Worm (Caenorhabditis elegans) whole organism, L1 larva: Measurements from ENCODE around the gene dkf-2.

Experiments
- C04F5.9 ChIP-seq: sonication (generic microtip); optimal IDR thresholded peaks from 2 replicates; lab custom pipeline; 2016; ENCODE audit warnings: missing genetic modification characterization, missing compliant biosample characterization
- C16A3.4 ChIP-seq: fragments of 150-350 bp; optimal IDR thresholded peaks from 2 replicates; lab custom pipeline; 2014; ENCODE audit warnings: missing biosample characterization, missing genetic modification characterization
- F16B12.6 ChIP-seq: fragments of 150-350 bp; optimal IDR thresholded peaks from 2 replicates; lab custom pipeline; 2014; ENCODE audit warnings: missing biosample characterization, missing genetic modification characterization
- aha-1 ChIP-seq: fragments of 150-350 bp; optimal IDR thresholded peaks from 2 replicates; lab custom pipeline; 2014; ENCODE audit warnings: missing biosample characterization, missing genetic modification characterization
- aly-2 ChIP-seq: fragments of 150-350 bp; optimal IDR thresholded peaks from 2 replicates; lab custom pipeline; 2014; ENCODE audit warnings: missing biosample characterization, missing genetic modification characterization
- ceh-8 ChIP-seq: fragments of 200-800 bp; sonication (Bioruptor generic); optimal IDR thresholded peaks from 2 replicates; lab custom pipeline; 2018; ENCODE audit warnings: mild to moderate bottlenecking, missing genetic modification characterization, moderate library complexity, missing compliant biosample characterization
- ceh-88 ChIP-seq: fragments of 200-800 bp; sonication (Bioruptor generic); IDR thresholded peaks from 2 replicates; pipeline ENCODE4 v1.3.6; 2022; ENCODE audit warnings: missing genetic modification characterization, missing compliant biosample characterization
- dpl-1 ChIP-seq, 3 experiments: fragments of 150-350 bp in 2 of 3; sonication (generic microtip) in 1 of 3; optimal IDR thresholded peaks; 2 replicates each; lab custom pipeline; 2014 to 2017; ENCODE audit warnings: missing biosample characterization in 3 of 3, missing genetic modification characterization in 3 of 3, missing genetic modification reagents in 3 of 3
- dsc-1 ChIP-seq: sonication (generic microtip); optimal IDR thresholded peaks from 2 replicates; lab custom pipeline; 2016; ENCODE audit warnings: mild to moderate bottlenecking, missing genetic modification characterization, missing compliant biosample characterization
- efl-1 ChIP-seq, 4 experiments: fragments of 150-350 bp; optimal IDR thresholded peaks in 3 of 4; peaks in 1 of 4; 1 replicate in 1 of 4; 2 replicates in 3 of 4; lab custom pipeline; 2014; ENCODE audit warnings: missing biosample characterization in 2 of 4, missing genetic modification characterization in 2 of 4, missing genetic modification reagents in 2 of 4
- efl-3 ChIP-seq: fragments of 200-800 bp; sonication (Bioruptor generic); optimal IDR thresholded peaks from 2 replicates; lab custom pipeline; 2018; ENCODE audit warnings: mild to moderate bottlenecking, missing genetic modification characterization, missing compliant biosample characterization
- egl-13 ChIP-seq: sonication (generic microtip); optimal IDR thresholded peaks from 2 replicates; lab custom pipeline; 2016; ENCODE audit warnings: missing genotype, missing genetic modification reagents, missing genetic modification characterization, missing compliant biosample characterization
- egl-27 ChIP-seq, 2 experiments: fragments of 150-350 bp in 1 of 2; sonication (generic microtip); optimal IDR thresholded peaks; 3 replicates each; lab custom pipeline; 2017 to 2018; ENCODE audit warnings: missing biosample characterization in 2 of 2, missing genetic modification characterization in 2 of 2, missing genetic modification reagents in 2 of 2
- elt-2 ChIP-seq: sonication (generic microtip); optimal IDR thresholded peaks from 2 replicates; lab custom pipeline; 2016; ENCODE audit warnings: missing genetic modification characterization, mild to moderate bottlenecking, inconsistent platforms, missing compliant biosample characterization, missing genetic modification reagents
- elt-3 ChIP-seq, 6 experiments: fragments of 150-350 bp in 1 of 6; sonication (generic microtip); optimal IDR thresholded peaks; 2 replicates each; lab custom pipeline; 2017 to 2018; ENCODE audit warnings: missing biosample characterization in 6 of 6, missing genetic modification characterization in 6 of 6, inconsistent platforms in 1 of 6
- ets-5 ChIP-seq: fragments of 200-800 bp; sonication (Bioruptor generic); IDR thresholded peaks from 2 replicates; pipeline ENCODE4 v1.3.6; 2022; ENCODE audit warnings: missing genetic modification characterization, missing compliant biosample characterization
- fkh-4 ChIP-seq: sonication (generic microtip); optimal IDR thresholded peaks from 2 replicates; lab custom pipeline; 2016; ENCODE audit warnings: missing compliant biosample characterization, missing genetic modification characterization, borderline replicate concordance
- fkh-8 ChIP-seq: sonication (generic microtip); optimal IDR thresholded peaks from 2 replicates; lab custom pipeline; 2016; ENCODE audit warnings: mild to moderate bottlenecking, missing genetic modification characterization, missing compliant biosample characterization
- grh-1 ChIP-seq: fragments of 200-800 bp; sonication (Bioruptor generic); IDR thresholded peaks from 2 replicates; pipeline ENCODE4 v1.3.6; 2022; ENCODE audit warnings: missing genetic modification reagents, missing genetic modification characterization, missing compliant biosample characterization
- hlh-17 ChIP-seq: fragments of 200-800 bp; sonication (Bioruptor generic); optimal IDR thresholded peaks from 2 replicates; lab custom pipeline; 2018; ENCODE audit warnings: missing genetic modification characterization, mild to moderate bottlenecking, missing compliant biosample characterization, moderate library complexity, borderline replicate concordance
- irx-1 ChIP-seq: sonication (generic microtip); optimal IDR thresholded peaks from 2 replicates; lab custom pipeline; 2016; ENCODE audit warnings: missing genetic modification characterization, missing compliant biosample characterization
- isw-1 ChIP-seq: fragments of 200-800 bp; sonication (Bioruptor generic); IDR thresholded peaks from 2 replicates; pipeline ENCODE4 v1.3.6; 2022; ENCODE audit warnings: missing genetic modification characterization, missing compliant biosample characterization
- lin-14 ChIP-seq: fragments of 200-800 bp; sonication (Bioruptor generic); optimal IDR thresholded peaks from 2 replicates; lab custom pipeline; 2018; ENCODE audit warnings: mild to moderate bottlenecking, missing genetic modification characterization, moderate library complexity, missing compliant biosample characterization
- lin-15B ChIP-seq: fragments of 150-350 bp; sonication (generic microtip); optimal IDR thresholded peaks from 3 replicates; lab custom pipeline; 2014; ENCODE audit warnings: missing biosample characterization, missing genetic modification characterization
- lin-35 ChIP-seq, 2 experiments: fragments of 150-350 bp; optimal IDR thresholded peaks; 2 replicates each; lab custom pipeline; 2014; ENCODE audit warnings: missing biosample characterization in 2 of 2, missing genetic modification characterization in 2 of 2, missing genetic modification reagents in 2 of 2
- lir-3 ChIP-seq: sonication (generic microtip); optimal IDR thresholded peaks from 2 replicates; lab custom pipeline; 2016; ENCODE audit warnings: mild to moderate bottlenecking, missing genetic modification characterization, moderate library complexity, missing compliant biosample characterization; ENCODE audit not compliant: poor library complexity
- nhr-11 ChIP-seq: fragments of 150-350 bp; optimal IDR thresholded peaks from 2 replicates; lab custom pipeline; 2014; ENCODE audit warnings: missing biosample characterization, missing genetic modification characterization
- nhr-12 ChIP-seq: sonication (generic microtip); optimal IDR thresholded peaks from 2 replicates; lab custom pipeline; 2017; ENCODE audit warnings: missing biosample characterization, missing genetic modification characterization
- nhr-20 ChIP-seq: sonication (generic microtip); optimal IDR thresholded peaks from 2 replicates; lab custom pipeline; 2016; ENCODE audit warnings: mild to moderate bottlenecking, missing genetic modification characterization, missing compliant biosample characterization
- nhr-76 ChIP-seq: sonication (generic microtip); optimal IDR thresholded peaks from 2 replicates; lab custom pipeline; 2017; ENCODE audit warnings: missing biosample characterization, missing genetic modification characterization
- nhr-84 ChIP-seq: sonication (generic microtip); optimal IDR thresholded peaks from 2 replicates; lab custom pipeline; 2017; ENCODE audit warnings: missing biosample characterization, missing genetic modification characterization
- pax-3 ChIP-seq: fragments of 200-800 bp; sonication (Bioruptor generic); optimal IDR thresholded peaks from 2 replicates; lab custom pipeline; 2018; ENCODE audit warnings: mild to moderate bottlenecking, missing genetic modification characterization, moderate library complexity, missing compliant biosample characterization
- pqm-1 ChIP-seq: sonication (generic microtip); optimal IDR thresholded peaks from 3 replicates; lab custom pipeline; 2017; ENCODE audit warnings: missing biosample characterization, missing genetic modification characterization
- rnt-1 ChIP-seq: sonication (generic microtip); optimal IDR thresholded peaks from 2 replicates; lab custom pipeline; 2016; ENCODE audit warnings: mild to moderate bottlenecking, missing genetic modification characterization, moderate library complexity, missing compliant biosample characterization
- sox-4 ChIP-seq: sonication (generic microtip); optimal IDR thresholded peaks from 2 replicates; lab custom pipeline; 2016; ENCODE audit warnings: missing genetic modification characterization, missing compliant biosample characterization
- sptf-1 ChIP-seq: fragments of 150-350 bp; optimal IDR thresholded peaks from 2 replicates; lab custom pipeline; 2014; ENCODE audit warnings: missing biosample characterization, missing genetic modification characterization
- swsn-7 ChIP-seq: sonication (generic microtip); optimal IDR thresholded peaks from 2 replicates; lab custom pipeline; 2016; ENCODE audit warnings: missing genetic modification characterization, missing compliant biosample characterization
- tlp-1 ChIP-seq: fragments of 150-350 bp; optimal IDR thresholded peaks from 2 replicates; lab custom pipeline; 2014; ENCODE audit warnings: missing biosample characterization, missing genetic modification characterization
- unc-130 ChIP-seq: fragments of 150-350 bp; optimal IDR thresholded peaks from 2 replicates; lab custom pipeline; 2017; ENCODE audit warnings: missing biosample characterization, missing genetic modification characterization, inconsistent platforms
- ztf-11 ChIP-seq, 2 experiments: sonication (generic microtip); optimal IDR thresholded peaks; 2 replicates each; lab custom pipeline; 2016 to 2017; ENCODE audit warnings: missing genetic modification characterization in 2 of 2, missing biosample characterization in 1 of 2, missing compliant biosample characterization in 1 of 2

The dkf-2 gene

ce11 chrV:16786012-16786411 lies 38.6 kb downstream of the dkf-2 start:
- TF ChIP-seq efl-1 (optimal IDR thresholded peaks at IDR 0.05; lab: Kevin White, UChicago) (no peak), efl-1 (GFP tag; optimal IDR thresholded peaks at IDR 0.05 in 1 of 2; lab: Kevin White, UChicago) (peak in 1 of 2 experiments; percentile 62), aha-1 (tag; lab: Kevin White, UChicago) (no peak), sptf-1 (tag; lab: Kevin White, UChicago) (no peak)
- TF ChIP-seq, all 84 proteins: peak for 1

- TF ChIP-seq nhr-20 (no peak), nhr-76 (tag; lab: Kevin White, UChicago) (no peak), efl-3 (GFP tag; lab: Kevin White, UChicago) (no peak), aly-2 (tag; lab: Kevin White, UChicago) (no peak), C16A3.4 (no peak), unc-130 (no peak), dpl-1 (GFP tag; optimal IDR thresholded peaks at IDR 0.05; lab: Kevin White, UChicago) (no peak), lin-35 (GFP tag; optimal IDR thresholded peaks at IDR 0.05; lab: Kevin White, UChicago) (no peak), rnt-1 (tag; lab: Kevin White, UChicago) (no peak), ceh-88 (no peak)
- TF ChIP-seq, all 84 proteins: peak for 0
Observed at ce11 chrV:16788967-16789366, 41.5 kb downstream of the dkf-2 start, which contains the start of gene immt-2. Gene immt-2 (plus strand): TSS chrV:16789267.

- no peak for TF ChIP-seq fkh-8
- no peak for TF ChIP-seq ceh-88
- no peak for TF ChIP-seq pqm-1
- no peak for TF ChIP-seq grh-1 (GFP tag; lab: Robert Waterston, UW)
- no peak for TF ChIP-seq nhr-12 (tag; lab: Kevin White, UChicago)
- TF ChIP-seq ets-5: no peak
Observed at ce11 chrV:16792717-16793116, 45.3 kb downstream of the dkf-2 start.

- TF ChIP-seq efl-1 (optimal IDR thresholded peaks at IDR 0.05; lab: Kevin White, UChicago) (peak in 1 of 2 experiments; percentile 74), efl-1 (GFP tag; optimal IDR thresholded peaks at IDR 0.05 in 1 of 2; lab: Kevin White, UChicago) (no peak), elt-2 (tag; lab: Kevin White, UChicago) (no peak)
Observed at ce11 chrV:16793312-16793711, 45.9 kb downstream of the dkf-2 start.

ce11 chrV:16794079-16794478 lies 46.7 kb downstream of the dkf-2 start:
- no peak for TF ChIP-seq grh-1 (GFP tag; lab: Robert Waterston, UW)
- no peak for TF ChIP-seq lir-3
- TF ChIP-seq pax-3 (tag; lab: Kevin White, UChicago): no peak
- no peak for TF ChIP-seq efl-1 (optimal IDR thresholded peaks at IDR 0.05; lab: Kevin White, UChicago)
- peak in 1 of 2 experiments; percentile 38 for TF ChIP-seq efl-1 (GFP tag; optimal IDR thresholded peaks at IDR 0.05 in 1 of 2; lab: Kevin White, UChicago)
- TF ChIP-seq tlp-1 (tag; lab: Kevin White, UChicago): no peak
- no peak for TF ChIP-seq swsn-7 (tag; lab: Kevin White, UChicago)

ce11 chrV:16794828-16795354 lies 47.5 kb downstream of the dkf-2 start, which contains the start of the genes ctps-1 and pus-1:
Gene ctps-1 (plus strand): TSS chrV:16794878.
Gene pus-1 (minus strand): TSS chrV:16794952.
- TF ChIP-seq irx-1: peak; percentile 73
- TF ChIP-seq fkh-8: no peak
- no peak for TF ChIP-seq ets-5
- TF ChIP-seq egl-27 (tag; optimal IDR thresholded peaks at IDR 0.05; lab: Kevin White, UChicago): no peak
- TF ChIP-seq lin-14 (GFP tag; lab: Kevin White, UChicago): peak; percentile 67
- TF ChIP-seq F16B12.6 (tag; lab: Kevin White, UChicago): peak; percentile 27
- TF ChIP-seq isw-1: peak; percentile 60
- peak; percentile 36 for TF ChIP-seq lin-15B (tag; lab: Kevin White, UChicago)
- TF ChIP-seq pax-3 (tag; lab: Kevin White, UChicago): no peak
- TF ChIP-seq nhr-84 (tag; lab: Kevin White, UChicago): no peak
- TF ChIP-seq ceh-8 (GFP tag; lab: Kevin White, UChicago): no peak
- TF ChIP-seq sox-4 (tag; lab: Kevin White, UChicago): no peak
- peak; percentile 53 for TF ChIP-seq unc-130
- no peak for TF ChIP-seq ceh-88
- TF ChIP-seq elt-3 (tag; optimal IDR thresholded peaks at IDR 0.05; lab: Kevin White, UChicago): peak in 1 of 6 experiments; percentile 79
- TF ChIP-seq fkh-4 (tag; lab: Kevin White, UChicago): no peak
- TF ChIP-seq nhr-20: peak; percentile 74
- TF ChIP-seq lin-35 (GFP tag; optimal IDR thresholded peaks at IDR 0.05; lab: Kevin White, UChicago): peak; percentile 78 to 83
- peak in 1 of 2 experiments; percentile 19 for TF ChIP-seq ztf-11 (tag; optimal IDR thresholded peaks at IDR 0.05; lab: Kevin White, UChicago)
- TF ChIP-seq aly-2 (tag; lab: Kevin White, UChicago): peak; percentile 40
- no peak for TF ChIP-seq hlh-17 (GFP tag; lab: Kevin White, UChicago)
- peak; percentile 72 for TF ChIP-seq dsc-1 (tag; lab: Kevin White, UChicago)
- TF ChIP-seq C04F5.9 (tag; lab: Kevin White, UChicago): no peak
- TF ChIP-seq nhr-11: no peak
- no peak for TF ChIP-seq rnt-1 (tag; lab: Kevin White, UChicago)
- TF ChIP-seq egl-13 (tag; lab: Kevin White, UChicago): no peak
